Worm (Caenorhabditis elegans): ENCODE measurements around the gene F13C5.1.

Gene F13C5.1

ce11 chrX:593910-594447, 8.0 kb upstream of the F13C5.1 start, which contains the start of gene F13C5.2:
Gene F13C5.2 (plus strand): TSS chrX:593960.
- TF ChIP-seq ces-1 (GFP tag; optimal IDR thresholded peaks at IDR 0.05) (no peak), cnd-1 (tag; optimal IDR thresholded peaks at IDR 0.05) (peak; percentile 16)

- no peak for TF ChIP-seq nhr-237 (tag; optimal IDR thresholded peaks at IDR 0.05)
- no peak for TF ChIP-seq nhr-12 (tag; optimal IDR thresholded peaks at IDR 0.05)
- no peak for TF ChIP-seq blmp-1 (tag; optimal IDR thresholded peaks at IDR 0.05)
- TF ChIP-seq mep-1 (tag; optimal IDR thresholded peaks at IDR 0.05), result no peak
- TF ChIP-seq nhr-2 (tag; optimal IDR thresholded peaks at IDR 0.05), result no peak
- no peak for TF ChIP-seq lin-32 (GFP tag; optimal IDR thresholded peaks at IDR 0.05)
- TF ChIP-seq zip-8 (tag; optimal IDR thresholded peaks at IDR 0.05), result no peak
- TF ChIP-seq lsy-2 (tag; optimal IDR thresholded peaks at IDR 0.05), result no peak
- no peak for TF ChIP-seq mab-5 (tag; optimal IDR thresholded peaks at IDR 0.05)
- no peak for TF ChIP-seq ceh-43 (GFP tag; optimal IDR thresholded peaks at IDR 0.05)
- TF ChIP-seq cnd-1 (tag; optimal IDR thresholded peaks at IDR 0.05), result no peak
- no peak for TF ChIP-seq lin-13 (tag; optimal IDR thresholded peaks at IDR 0.05)
- no peak for TF ChIP-seq drap-1 (GFP tag; optimal IDR thresholded peaks at IDR 0.05)
- no peak for TF ChIP-seq M03D4.4 (tag; optimal IDR thresholded peaks at IDR 0.05)
- TF ChIP-seq nhr-28 (tag; optimal IDR thresholded peaks at IDR 0.05), result no peak
- TF ChIP-seq sptf-1 (tag; optimal IDR thresholded peaks at IDR 0.05), result no peak
- TF ChIP-seq unc-62 (GFP tag; optimal IDR thresholded peaks at IDR 0.05), result no peak
- no peak for TF ChIP-seq unc-120 (tag; optimal IDR thresholded peaks at IDR 0.05; ENCODE audit: poor library complexity, severe bottlenecking)
- no peak for TF ChIP-seq ces-1 (GFP tag; optimal IDR thresholded peaks at IDR 0.05)
- TF ChIP-seq elt-1 (tag; optimal IDR thresholded peaks at IDR 0.05; ENCODE audit: borderline replicate concordance, insufficient read depth), result no peak
These were observed 2.5 kb upstream of the F13C5.1 start, which contains the start of gene F13C5.3 for ce11 chrX:599476-599875. Gene F13C5.3 (minus strand): TSS chrX:599576.

ce11 chrX:600671-601070, 1.3 kb upstream of the F13C5.1 start:
- TF ChIP-seq cnd-1 (tag; optimal IDR thresholded peaks at IDR 0.05), result no peak
- TF ChIP-seq nhr-76 (tag; optimal IDR thresholded peaks at IDR 0.05), result no peak
- no peak for TF ChIP-seq mep-1 (tag; optimal IDR thresholded peaks at IDR 0.05)
- TF ChIP-seq unc-120 (tag; optimal IDR thresholded peaks at IDR 0.05; ENCODE audit: poor library complexity, severe bottlenecking), result no peak
- no peak for TF ChIP-seq elt-3 (tag; optimal IDR thresholded peaks at IDR 0.05)
- no peak for TF ChIP-seq elt-1 (tag; optimal IDR thresholded peaks at IDR 0.05; ENCODE audit: borderline replicate concordance, insufficient read depth)
- no peak for TF ChIP-seq lin-13 (tag; optimal IDR thresholded peaks at IDR 0.05)

ce11 chrX:601340-601757, 611 bp upstream of the F13C5.1 start:
- TF ChIP-seq sptf-1 (tag; optimal IDR thresholded peaks at IDR 0.05) (peak; percentile 77), ham-2 (GFP tag; optimal IDR thresholded peaks at IDR 0.05) (no peak), sem-2 (GFP tag; optimal IDR thresholded peaks at IDR 0.05) (peak; percentile 22), lin-32 (GFP tag; optimal IDR thresholded peaks at IDR 0.05) (no peak), drap-1 (GFP tag; optimal IDR thresholded peaks at IDR 0.05) (peak; percentile 56), unc-39 (tag; optimal IDR thresholded peaks at IDR 0.05) (no peak), nhr-12 (tag; optimal IDR thresholded peaks at IDR 0.05) (no peak), ces-1 (GFP tag; optimal IDR thresholded peaks at IDR 0.05) (peak; percentile 93), cnd-1 (tag; optimal IDR thresholded peaks at IDR 0.05) (peak; percentile 39), unc-62 (GFP tag; optimal IDR thresholded peaks at IDR 0.05) (peak; percentile 12), lin-13 (tag; optimal IDR thresholded peaks at IDR 0.05) (peak; percentile 7), M03D4.4 (tag; optimal IDR thresholded peaks at IDR 0.05) (no peak), unc-120 (tag; optimal IDR thresholded peaks at IDR 0.05; ENCODE audit: poor library complexity, severe bottlenecking) (peak; percentile 47), flh-1 (GFP tag; optimal IDR thresholded peaks at IDR 0.05) (no peak), mls-2 (tag; optimal IDR thresholded peaks at IDR 0.05) (peak; percentile 74), ceh-43 (GFP tag; optimal IDR thresholded peaks at IDR 0.05) (no peak), lsy-2 (tag; optimal IDR thresholded peaks at IDR 0.05) (peak; percentile 0), elt-1 (tag; optimal IDR thresholded peaks at IDR 0.05; ENCODE audit: borderline replicate concordance, insufficient read depth) (no peak), ceh-39 (tag; optimal IDR thresholded peaks at IDR 0.05) (no peak), ztf-11 (tag; optimal IDR thresholded peaks at IDR 0.05) (no peak)

- TF ChIP-seq ceh-39 (tag; optimal IDR thresholded peaks at IDR 0.05) (no peak), nhr-2 (tag; optimal IDR thresholded peaks at IDR 0.05) (no peak), nhr-28 (tag; optimal IDR thresholded peaks at IDR 0.05) (no peak), sptf-1 (tag; optimal IDR thresholded peaks at IDR 0.05) (no peak), elt-1 (tag; optimal IDR thresholded peaks at IDR 0.05; ENCODE audit: borderline replicate concordance, insufficient read depth) (no peak), tbx-8 (GFP tag; optimal IDR thresholded peaks at IDR 0.05) (no peak), lin-32 (GFP tag; optimal IDR thresholded peaks at IDR 0.05) (no peak), ham-2 (GFP tag; optimal IDR thresholded peaks at IDR 0.05) (no peak), sem-2 (GFP tag; optimal IDR thresholded peaks at IDR 0.05) (no peak), ceh-83 (GFP tag; optimal IDR thresholded peaks at IDR 0.05) (no peak), lsy-2 (tag; optimal IDR thresholded peaks at IDR 0.05) (no peak), ztf-11 (tag; optimal IDR thresholded peaks at IDR 0.05) (no peak), drap-1 (GFP tag; optimal IDR thresholded peaks at IDR 0.05) (no peak), snpc-4 (tag; optimal IDR thresholded peaks at IDR 0.05) (no peak)
These were observed 6.4 kb downstream of the F13C5.1 start, which contains the start of gene F13C5.5 for ce11 chrX:608392-608791. Gene F13C5.5 (minus strand): TSS chrX:608492.

All from whole organism, mixed stage, embryonic.